Fruit fly (Drosophila melanogaster): ENCODE data around the gene Psf1.

The Psf1 gene

DNA sequence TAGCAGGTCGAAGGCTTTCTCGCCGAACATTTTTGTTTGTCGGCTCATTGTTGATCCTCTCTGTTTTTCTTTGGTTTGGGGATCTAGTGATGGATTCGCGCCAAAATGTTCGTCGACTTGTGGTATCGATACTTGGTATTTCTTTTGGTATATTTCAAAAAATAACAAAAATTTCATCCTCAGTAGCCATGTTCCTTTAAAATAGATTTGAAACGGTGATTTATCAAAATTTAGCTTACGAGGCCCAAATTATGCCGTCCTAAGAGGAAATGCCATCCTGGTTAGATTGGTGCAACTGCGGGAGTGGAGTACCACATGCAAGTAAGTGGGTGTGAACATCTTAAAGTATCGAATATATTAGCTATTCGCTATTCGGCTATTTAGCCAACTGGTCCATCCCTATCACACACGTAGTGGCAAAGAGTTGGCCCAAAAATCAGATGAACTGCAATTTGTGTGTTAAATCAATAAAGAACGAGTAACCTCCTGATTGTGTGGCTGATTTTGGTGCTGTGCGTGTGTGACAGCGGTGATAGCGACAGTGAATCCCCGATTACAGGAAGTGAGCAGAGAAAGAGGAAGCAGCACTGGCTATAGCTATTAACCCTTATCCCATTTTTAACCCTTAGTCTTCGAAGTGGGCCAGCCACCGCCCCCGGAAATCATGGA is at the start of gene Psf1, which contains the start of gene Sac1:
Psf1 (minus strand) TSS at position 51 of the 669 bp plus-strand sequence.
Sac1 (plus strand) TSS at position 191 of the 669 bp plus-strand sequence.
- no peak for TF ChIP-seq gl (tag; optimal IDR thresholded peaks at IDR 0.05)
- TF ChIP-seq CG34367 (tag; optimal IDR thresholded peaks at IDR 0.05), result peak; percentile 1
- TF ChIP-seq CG4496 (GFP tag; IDR thresholded peaks at IDR 0.05), result 0 out of 3 replicates have a peak, but pooled peaks have one; percentile 47
- TF ChIP-seq rn (GFP tag; IDR thresholded peaks at IDR 0.05), result 0 out of 2 replicates have a peak, but pooled peaks have one; percentile 13
- TF ChIP-seq CG9948 (tag; optimal IDR thresholded peaks at IDR 0.05), result no peak
- TF ChIP-seq CG15710 (tag; optimal IDR thresholded peaks at IDR 0.05), result peak; percentile 26
- TF ChIP-seq Pif1B (GFP tag; optimal IDR thresholded peaks at IDR 0.05), result no peak
- no peak for TF ChIP-seq CG17806 (tag; optimal IDR thresholded peaks at IDR 0.05)
- TF ChIP-seq Snoo (tag; optimal IDR thresholded peaks at IDR 0.05), result no peak
- TF ChIP-seq Pif1A (GFP tag; optimal IDR thresholded peaks at IDR 0.05), result no peak
- TF ChIP-seq CG12605 (GFP tag; IDR thresholded peaks at IDR 0.05), result no peak
- no peak for TF ChIP-seq CG8301 (tag; optimal IDR thresholded peaks at IDR 0.05)
- no peak for TF ChIP-seq CG13204 (GFP tag; optimal IDR thresholded peaks at IDR 0.05)
- no peak for TF ChIP-seq CG10348 (GFP tag; IDR thresholded peaks at IDR 0.05)
- TF ChIP-seq Ets98B (GFP tag; IDR thresholded peaks at IDR 0.05), result no peak
- peak; percentile 19 for TF ChIP-seq CG8159 (tag; optimal IDR thresholded peaks at IDR 0.05)
- TF ChIP-seq fd96Ca (GFP tag; IDR thresholded peaks at IDR 0.05), result peak; percentile 51; the same call in 1 of the 3 replicates
- TF ChIP-seq CG14655 (GFP tag; optimal IDR thresholded peaks at IDR 0.05), result no peak
- no peak for TF ChIP-seq EcR (GFP tag; optimal IDR thresholded peaks at IDR 0.05)
- TF ChIP-seq CG32121 (GFP tag; IDR thresholded peaks at IDR 0.05), result no peak
- TF ChIP-seq D1 (tag; optimal IDR thresholded peaks at IDR 0.05), result no peak

DNA sequence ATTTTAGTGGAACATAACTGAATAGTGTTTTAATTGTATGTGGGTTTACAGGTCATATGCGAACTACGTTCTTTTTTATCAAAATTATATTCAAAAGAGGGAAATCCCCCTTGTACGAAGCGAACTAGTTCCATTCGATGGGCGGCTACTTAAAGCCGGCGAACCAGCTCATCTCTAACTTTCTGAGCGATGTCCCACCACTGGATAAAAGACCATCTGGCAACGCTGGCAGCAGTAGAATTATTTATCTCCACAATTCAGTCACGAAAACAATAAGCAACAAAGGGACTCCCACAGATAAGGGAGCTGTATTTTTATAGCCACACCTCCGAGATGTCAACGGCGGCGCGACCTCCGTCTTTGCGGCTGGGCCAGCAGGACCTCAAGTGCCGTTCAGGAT is 48.2 kb upstream of the Psf1 start, which contains the start of gene Rabex-5:
Rabex-5 (plus strand) TSS at position 221 of the 400 bp plus-strand sequence.
- TF ChIP-seq CG4496 (GFP tag; IDR thresholded peaks at IDR 0.05), result 0 out of 3 replicates have a peak, but pooled peaks have one; percentile 25
- TF ChIP-seq D1 (tag; optimal IDR thresholded peaks at IDR 0.05), result no peak
- TF ChIP-seq CG32121 (GFP tag; IDR thresholded peaks at IDR 0.05), result peak; percentile 34; the same call in 1 of the 2 replicates
- no peak for TF ChIP-seq CG15710 (tag; optimal IDR thresholded peaks at IDR 0.05)
- TF ChIP-seq CG17806 (tag; optimal IDR thresholded peaks at IDR 0.05), result no peak

DNA sequence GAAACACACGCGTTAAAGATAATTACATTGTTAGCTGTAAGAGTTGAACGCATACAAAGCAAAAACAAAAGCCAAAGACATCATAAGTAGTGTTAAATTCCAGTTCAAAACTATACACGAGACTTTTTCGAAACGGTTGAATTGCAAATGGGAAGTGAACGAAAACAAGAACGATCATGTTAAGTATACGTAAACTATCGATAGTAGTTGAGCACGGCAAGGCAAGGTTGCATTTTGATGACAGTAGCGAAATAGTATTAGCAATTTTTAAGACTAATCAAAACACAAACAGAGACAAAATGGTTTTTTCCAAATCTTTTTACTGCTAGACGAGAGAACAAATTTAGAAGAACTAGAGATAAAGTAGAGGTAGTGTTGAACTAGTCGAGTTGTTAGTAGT is 47.4 kb upstream of the Psf1 start:
- TF ChIP-seq CG32121 (GFP tag; IDR thresholded peaks at IDR 0.05), result no peak

DNA sequence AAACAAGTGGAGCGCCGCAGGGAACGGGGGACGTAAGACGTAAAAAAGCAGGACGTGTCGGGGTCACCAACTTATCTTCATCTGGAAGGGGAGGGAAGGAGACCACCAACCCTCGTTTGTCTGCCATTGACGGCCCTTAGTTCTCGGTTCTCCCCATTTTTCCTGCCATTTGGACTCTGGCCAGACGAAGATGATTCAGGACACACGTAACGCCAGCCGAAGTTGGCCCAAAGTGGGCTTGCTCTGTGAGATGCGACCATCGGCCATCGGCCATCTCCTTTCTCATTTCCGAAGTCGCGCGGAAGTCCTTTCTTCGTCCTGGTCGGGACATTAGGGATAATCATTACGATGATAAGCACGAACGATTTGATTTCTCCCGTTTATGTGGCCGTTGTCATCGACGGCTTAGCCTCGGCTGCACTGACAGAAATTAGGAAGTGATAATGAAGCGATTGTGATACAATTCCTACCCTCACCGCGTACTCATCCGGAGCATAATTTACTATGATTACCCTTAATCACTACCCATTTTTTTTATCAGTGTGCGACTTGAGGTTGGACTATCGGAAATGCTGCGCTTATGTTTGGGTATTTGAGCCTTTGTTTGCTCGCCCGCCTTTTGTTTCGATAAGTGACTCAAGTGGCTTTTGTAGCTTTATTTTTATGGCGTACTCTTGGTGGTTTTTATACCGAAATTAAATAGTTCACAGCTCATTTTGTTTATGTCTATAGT is 33.6 kb upstream of the Psf1 start:
- TF ChIP-seq gl (tag; optimal IDR thresholded peaks at IDR 0.05), result no peak
- TF ChIP-seq CG15710 (tag; optimal IDR thresholded peaks at IDR 0.05), result no peak
- no peak for TF ChIP-seq CG4496 (GFP tag; IDR thresholded peaks at IDR 0.05)
- no peak for TF ChIP-seq rn (GFP tag; IDR thresholded peaks at IDR 0.05)
- TF ChIP-seq CG9948 (tag; optimal IDR thresholded peaks at IDR 0.05), result no peak
- TF ChIP-seq Ets98B (GFP tag; IDR thresholded peaks at IDR 0.05), result no peak
- TF ChIP-seq CG14655 (GFP tag; optimal IDR thresholded peaks at IDR 0.05), result no peak
- no peak for TF ChIP-seq Snoo (tag; optimal IDR thresholded peaks at IDR 0.05)
- no peak for TF ChIP-seq CG34367 (tag; optimal IDR thresholded peaks at IDR 0.05)
- no peak for TF ChIP-seq CG8301 (tag; optimal IDR thresholded peaks at IDR 0.05)
- TF ChIP-seq fd96Ca (GFP tag; IDR thresholded peaks at IDR 0.05), result no peak
- TF ChIP-seq D1 (tag; optimal IDR thresholded peaks at IDR 0.05), result no peak
- TF ChIP-seq CG32121 (GFP tag; IDR thresholded peaks at IDR 0.05), result no peak
- no peak for TF ChIP-seq Pif1B (GFP tag; optimal IDR thresholded peaks at IDR 0.05)
- TF ChIP-seq CG10348 (GFP tag; IDR thresholded peaks at IDR 0.05), result no peak

DNA sequence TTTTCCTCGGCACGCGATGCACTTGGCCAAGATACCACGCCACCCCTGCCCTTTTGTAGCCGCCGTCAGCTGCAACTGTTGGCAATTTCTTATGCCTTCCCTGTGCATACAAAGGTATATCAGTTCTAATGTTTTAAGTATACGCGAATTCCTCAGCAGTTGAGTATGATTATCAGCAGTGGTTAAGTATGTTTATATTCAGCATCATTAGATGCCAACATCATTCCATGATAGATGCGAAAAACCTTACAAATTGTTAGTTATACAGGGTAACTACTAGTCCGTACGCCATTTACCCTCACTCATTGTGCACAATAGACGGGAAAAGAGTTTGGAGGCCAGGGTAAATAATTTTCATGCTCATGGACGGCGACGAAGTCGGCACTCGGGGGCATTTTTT is 32.2 kb upstream of the Psf1 start:
- no peak for TF ChIP-seq CG10348 (GFP tag; IDR thresholded peaks at IDR 0.05)
- TF ChIP-seq CG15710 (tag; optimal IDR thresholded peaks at IDR 0.05), result peak; percentile 48
- peak; percentile 33; the same call in 1 of the 2 replicates for TF ChIP-seq Ets98B (GFP tag; IDR thresholded peaks at IDR 0.05)
- no peak for TF ChIP-seq CG12605 (GFP tag; IDR thresholded peaks at IDR 0.05)
- no peak for TF ChIP-seq CG8301 (tag; optimal IDR thresholded peaks at IDR 0.05)
- TF ChIP-seq CG4496 (GFP tag; IDR thresholded peaks at IDR 0.05), result peak; percentile 40; the same call in 1 of the 3 replicates
- TF ChIP-seq Pif1A (GFP tag; optimal IDR thresholded peaks at IDR 0.05), result no peak
- peak; percentile 36 for TF ChIP-seq CG34367 (tag; optimal IDR thresholded peaks at IDR 0.05)
- TF ChIP-seq CG17806 (tag; optimal IDR thresholded peaks at IDR 0.05), result no peak
- TF ChIP-seq CG14655 (GFP tag; optimal IDR thresholded peaks at IDR 0.05), result peak; percentile 3
- TF ChIP-seq CG13204 (GFP tag; optimal IDR thresholded peaks at IDR 0.05), result no peak
- peak; percentile 7 for TF ChIP-seq CG8159 (tag; optimal IDR thresholded peaks at IDR 0.05)
- no peak for TF ChIP-seq Pif1B (GFP tag; optimal IDR thresholded peaks at IDR 0.05)
- no peak for TF ChIP-seq D1 (tag; optimal IDR thresholded peaks at IDR 0.05)
- TF ChIP-seq gl (tag; optimal IDR thresholded peaks at IDR 0.05), result no peak
- TF ChIP-seq CG9948 (tag; optimal IDR thresholded peaks at IDR 0.05), result no peak
- no peak for TF ChIP-seq CG32121 (GFP tag; IDR thresholded peaks at IDR 0.05)
- no peak for TF ChIP-seq Snoo (tag; optimal IDR thresholded peaks at IDR 0.05)
- 0 out of 2 replicates have a peak, but pooled peaks have one; percentile 29 for TF ChIP-seq rn (GFP tag; IDR thresholded peaks at IDR 0.05)
- TF ChIP-seq EcR (GFP tag; optimal IDR thresholded peaks at IDR 0.05), result no peak
- TF ChIP-seq fd96Ca (GFP tag; IDR thresholded peaks at IDR 0.05), result peak; percentile 42; the same call in 1 of the 3 replicates
